Fruit fly (Drosophila melanogaster) whole organism, embryonic: ENCODE data around the gene CG31141.
A peak's percentile ranks its signal among the peaks of the same experiment; 100 is the strongest.

Experiments used
- CG10267 ChIP-seq: fragments of 200-800 bp; sonication (Bioruptor generic); optimal IDR thresholded peaks from 2 replicates; lab custom pipeline; 2018; ENCODE audit warnings: missing biosample characterization, mild to moderate bottlenecking, missing genetic modification characterization, moderate library complexity
- CG10543 ChIP-seq: fragments of 200-800 bp; sonication (Bioruptor generic); optimal IDR thresholded peaks from 3 replicates; lab custom pipeline; 2017; ENCODE audit warnings: missing biosample characterization, mild to moderate bottlenecking, missing genetic modification characterization, moderate library complexity
- CG12391 ChIP-seq: fragments of 200-800 bp; sonication (Bioruptor generic); optimal IDR thresholded peaks from 3 replicates; lab custom pipeline; 2018; ENCODE audit warnings: missing biosample characterization, mild to moderate bottlenecking, missing genetic modification characterization, moderate library complexity
- CG12659 ChIP-seq: fragments of 200-800 bp; sonication (Bioruptor generic); optimal IDR thresholded peaks from 3 replicates; lab custom pipeline; 2017; ENCODE audit warnings: mild to moderate bottlenecking, missing biosample characterization, missing genetic modification reagents, missing genetic modification characterization
- CG13123 ChIP-seq: fragments of 200-800 bp; sonication (Bioruptor generic); optimal IDR thresholded peaks from 2 replicates; lab custom pipeline; 2016; ENCODE audit warnings: missing biosample characterization, missing genetic modification characterization
- CG14050 ChIP-seq: fragments of 200-800 bp; sonication (Bioruptor generic); IDR thresholded peaks from 3 replicates; pipeline ENCODE4 v1.3.6; 2022; ENCODE audit warnings: missing biosample characterization, missing genetic modification characterization
- CG14441 ChIP-seq: fragments of 200-800 bp; sonication (Bioruptor generic); IDR thresholded peaks from 2 replicates; pipeline ENCODE4 v1.3.6; 2022; ENCODE audit warnings: missing biosample characterization, missing genetic modification characterization
- CG14667 ChIP-seq: fragments of 200-800 bp; sonication (Bioruptor generic); IDR thresholded peaks from 2 replicates; pipeline ENCODE4 v1.3.6; 2022; ENCODE audit warnings: missing biosample characterization, missing genetic modification characterization
- CG15011 ChIP-seq: fragments of 200-800 bp; sonication (Bioruptor generic); optimal IDR thresholded peaks from 3 replicates; lab custom pipeline; 2018; ENCODE audit warnings: missing biosample characterization, mild to moderate bottlenecking, missing genetic modification characterization
- CG16813 ChIP-seq: fragments of 200-800 bp; sonication (Bioruptor generic); IDR thresholded peaks from 3 replicates; pipeline ENCODE4 v1.3.6; 2022; ENCODE audit warnings: missing biosample characterization, missing genetic modification characterization; ENCODE audit not compliant: partially characterized antibody
- CG17186 ChIP-seq: fragments of 200-800 bp; sonication (Bioruptor generic); optimal IDR thresholded peaks from 3 replicates; lab custom pipeline; 2017; ENCODE audit warnings: missing biosample characterization, missing genetic modification reagents, missing genetic modification characterization
- CG17912 ChIP-seq: fragments of 200-800 bp; sonication (Bioruptor generic); optimal IDR thresholded peaks from 2 replicates; lab custom pipeline; 2018; ENCODE audit warnings: missing biosample characterization, mild to moderate bottlenecking, missing genetic modification characterization
- CG18262 ChIP-seq: fragments of 200-800 bp; optimal IDR thresholded peaks from 3 replicates; lab custom pipeline; 2019; ENCODE audit warnings: missing biosample characterization, mild to moderate bottlenecking, missing genetic modification characterization, moderate library complexity
- CG2199 ChIP-seq: fragments of 200-800 bp; sonication (Bioruptor generic); IDR thresholded peaks from 3 replicates; pipeline ENCODE4 v1.3.6; 2022; ENCODE audit warnings: missing biosample characterization, missing genetic modification characterization
- CG3065 ChIP-seq: fragments of 200-800 bp; sonication (Bioruptor generic); optimal IDR thresholded peaks from 2 replicates; lab custom pipeline; 2016; ENCODE audit warnings: missing biosample characterization, missing genetic modification characterization
- CG33213 ChIP-seq: fragments of 200-800 bp; sonication (Bioruptor generic); optimal IDR thresholded peaks from 3 replicates; lab custom pipeline; 2016; ENCODE audit warnings: missing biosample characterization, missing genetic modification characterization
- CG4360 ChIP-seq: fragments of 200-800 bp; sonication (Bioruptor generic); IDR thresholded peaks from 2 replicates; pipeline ENCODE4 v1.3.6; 2022; ENCODE audit warnings: missing biosample characterization, missing genetic modification characterization
- CG6175 ChIP-seq: fragments of 200-800 bp; sonication (Bioruptor generic); IDR thresholded peaks from 3 replicates; pipeline ENCODE4 v1.3.6; 2022; ENCODE audit warnings: missing biosample characterization, missing genetic modification characterization
- CG7963 ChIP-seq: fragments of 200-800 bp; sonication (Bioruptor generic); IDR thresholded peaks from 3 replicates; pipeline ENCODE4 v1.3.6; 2022; ENCODE audit warnings: missing biosample characterization, missing genetic modification characterization; ENCODE audit not compliant: partially characterized antibody
- CG8290 ChIP-seq, 3 experiments: fragments of 200-800 bp; sonication (Bioruptor generic); optimal IDR thresholded peaks; 2 replicates each; lab custom pipeline; 2016 to 2019; ENCODE audit warnings: missing biosample characterization in 3 of 3, missing genetic modification characterization in 3 of 3, mild to moderate bottlenecking in 2 of 3, moderate library complexity in 1 of 3
- CG8359 ChIP-seq: fragments of 200-800 bp; sonication (Bioruptor generic); optimal IDR thresholded peaks from 2 replicates; lab custom pipeline; 2017; ENCODE audit warnings: missing biosample characterization, mild to moderate bottlenecking, missing genetic modification characterization, borderline replicate concordance
- D19B ChIP-seq: fragments of 200-800 bp; sonication (Bioruptor generic); optimal IDR thresholded peaks from 2 replicates; lab custom pipeline; 2017; ENCODE audit warnings: missing biosample characterization, mild to moderate bottlenecking, missing genetic modification characterization
- Dip3 ChIP-seq: fragments of 200-800 bp; sonication (Bioruptor generic); optimal IDR thresholded peaks from 3 replicates; lab custom pipeline; 2016; ENCODE audit warnings: missing biosample characterization, missing genetic modification characterization
- Ets65A ChIP-seq: fragments of 200-800 bp; sonication (Bioruptor generic); peaks from one replicate; lab custom pipeline; 2016; ENCODE audit warnings: missing biosample characterization, missing genetic modification characterization
- Gug ChIP-seq: fragments of 200-800 bp; sonication (Bioruptor generic); IDR thresholded peaks from 4 replicates; pipeline ENCODE4 v1.3.6; 2022; ENCODE audit warnings: missing biosample characterization, missing genetic modification characterization
- Hsf ChIP-seq: fragments of 200-800 bp; sonication (Bioruptor generic); optimal IDR thresholded peaks from 3 replicates; lab custom pipeline; 2016; ENCODE audit warnings: missing biosample characterization, missing genetic modification characterization
- Lhr ChIP-seq: fragments of 200-800 bp; sonication (Bioruptor generic); optimal IDR thresholded peaks from 3 replicates; lab custom pipeline; 2017; ENCODE audit warnings: mild to moderate bottlenecking, missing biosample characterization, missing genetic modification reagents, missing genetic modification characterization
- Lpt ChIP-seq: fragments of >200 bp; optimal IDR thresholded peaks from 2 replicates; lab custom pipeline; 2018; ENCODE audit warnings: missing biosample characterization, missing genetic modification characterization
- Mad ChIP-seq: fragments of 200-800 bp; sonication (Bioruptor generic); optimal IDR thresholded peaks from 2 replicates; lab custom pipeline; 2016; ENCODE audit warnings: missing biosample characterization, missing genetic modification characterization
- Opbp ChIP-seq: fragments of 200-800 bp; sonication (Bioruptor generic); IDR thresholded peaks from 3 replicates; pipeline ENCODE4 v1.3.6; 2022; ENCODE audit warnings: missing biosample characterization, missing genetic modification characterization; ENCODE audit not compliant: partially characterized antibody
- Rfx ChIP-seq: fragments of 200-800 bp; sonication (Bioruptor generic); IDR thresholded peaks from 2 replicates; pipeline ENCODE4 v1.3.6; 2022; ENCODE audit warnings: missing biosample characterization, missing genetic modification characterization
- Sox100B ChIP-seq: fragments of 200-800 bp; sonication (Bioruptor generic); optimal IDR thresholded peaks from 3 replicates; lab custom pipeline; 2018; ENCODE audit warnings: missing biosample characterization, mild to moderate bottlenecking, missing genetic modification characterization
- Xbp1 ChIP-seq: fragments of 200-800 bp; sonication (Bioruptor generic); optimal IDR thresholded peaks from 3 replicates; lab custom pipeline; 2016; ENCODE audit warnings: missing biosample characterization, mild to moderate bottlenecking, missing genetic modification characterization
- Xrp1 ChIP-seq: fragments of 200-800 bp; sonication (Bioruptor generic); IDR thresholded peaks from 2 replicates; pipeline ENCODE4 v1.3.6; 2022; ENCODE audit warnings: missing biosample characterization, missing genetic modification characterization
- bcd ChIP-seq: fragments of 200-800 bp; sonication (Bioruptor generic); optimal IDR thresholded peaks from 2 replicates; lab custom pipeline; 2017; ENCODE audit warnings: missing biosample characterization, mild to moderate bottlenecking, missing genetic modification characterization
- corto ChIP-seq: fragments of 200-800 bp; sonication (Bioruptor generic); optimal IDR thresholded peaks from 2 replicates; lab custom pipeline; 2016; ENCODE audit warnings: missing biosample characterization, mild to moderate bottlenecking, missing genetic modification characterization, moderate library complexity
- dysf ChIP-seq: fragments of 200-800 bp; sonication (Bioruptor generic); IDR thresholded peaks from 3 replicates; pipeline ENCODE4 v1.3.6; 2022; ENCODE audit warnings: missing biosample characterization, missing genetic modification characterization
- gcm ChIP-seq: fragments of 200-800 bp; sonication (Bioruptor generic); optimal IDR thresholded peaks from 2 replicates; lab custom pipeline; 2019; ENCODE audit warnings: missing biosample characterization, mild to moderate bottlenecking, missing genetic modification characterization, moderate library complexity
- gsb-n ChIP-seq: fragments of 200-800 bp; sonication (Bioruptor generic); optimal IDR thresholded peaks from 3 replicates; lab custom pipeline; 2018; ENCODE audit warnings: missing biosample characterization, mild to moderate bottlenecking, missing genetic modification characterization
- klu ChIP-seq: fragments of 200-800 bp; sonication (Bioruptor generic); IDR thresholded peaks from 2 replicates; pipeline ENCODE4 v1.3.6; 2022; ENCODE audit warnings: missing biosample characterization, missing genetic modification characterization
- lbe ChIP-seq: fragments of 200-800 bp; sonication (Bioruptor generic); optimal IDR thresholded peaks from 2 replicates; lab custom pipeline; 2016; ENCODE audit warnings: missing biosample characterization, mild to moderate bottlenecking, missing genetic modification characterization
- luna ChIP-seq: fragments of 200-800 bp; sonication (Bioruptor generic); optimal IDR thresholded peaks from 2 replicates; lab custom pipeline; 2016; ENCODE audit warnings: missing biosample characterization, missing genetic modification characterization
- nau ChIP-seq: fragments of 200-800 bp; sonication (Bioruptor generic); optimal IDR thresholded peaks from 3 replicates; lab custom pipeline; 2017; ENCODE audit warnings: missing biosample characterization, mild to moderate bottlenecking, missing genetic modification characterization, missing genetic modification reagents
- pros ChIP-seq: fragments of 200-800 bp; sonication (Bioruptor generic); optimal IDR thresholded peaks from 3 replicates; lab custom pipeline; 2019; ENCODE audit warnings: missing biosample characterization, mild to moderate bottlenecking, missing genetic modification characterization, moderate library complexity
- sc ChIP-seq, 3 experiments: fragments of >200 bp in 2 of 3; fragments of 200-800 bp in 1 of 3; sonication (Bioruptor generic) in 1 of 3; optimal IDR thresholded peaks; 2 replicates in 2 of 3; 3 replicates in 1 of 3; lab custom pipeline; 2017; ENCODE audit warnings: mild to moderate bottlenecking in 1 of 3, missing biosample characterization in 1 of 3, missing genetic modification characterization in 1 of 3, missing genetic modification reagents in 1 of 3
- so ChIP-seq: fragments of 200-800 bp; sonication (Bioruptor generic); IDR thresholded peaks from 3 replicates; pipeline ENCODE4 v1.3.6; 2022; ENCODE audit warnings: missing biosample characterization, missing genetic modification characterization
- stwl ChIP-seq: fragments of 200-800 bp; sonication (Bioruptor generic); optimal IDR thresholded peaks from 3 replicates; lab custom pipeline; 2018; ENCODE audit warnings: missing biosample characterization, mild to moderate bottlenecking, missing genetic modification characterization, moderate library complexity
- tin ChIP-seq: fragments of 200-800 bp; sonication (Bioruptor generic); optimal IDR thresholded peaks from 3 replicates; lab custom pipeline; 2016; ENCODE audit warnings: missing biosample characterization, missing genetic modification characterization
- trem ChIP-seq: fragments of 200-800 bp; optimal IDR thresholded peaks from 3 replicates; lab custom pipeline; 2019; ENCODE audit warnings: missing biosample characterization, mild to moderate bottlenecking, missing genetic modification characterization, moderate library complexity
- vvl ChIP-seq: fragments of 200-800 bp; sonication (Bioruptor generic); IDR thresholded peaks from 2 replicates; pipeline ENCODE4 v1.3.6; 2022; ENCODE audit warnings: missing biosample characterization, missing genetic modification characterization
- wek ChIP-seq: fragments of 200-800 bp; sonication (Bioruptor generic); optimal IDR thresholded peaks from 3 replicates; lab custom pipeline; 2018; ENCODE audit warnings: missing biosample characterization, mild to moderate bottlenecking, missing genetic modification characterization, moderate library complexity

CG31141 gene

dm6 chr3R:23889922-23890321, 33.2 kb upstream of the CG31141 start, which contains the start of gene Pli (continued):
- no peak for TF ChIP-seq pros (GFP tag; lab: Kevin White, UChicago)
- no peak for TF ChIP-seq wek
- peak; percentile 30 for TF ChIP-seq CG17912 (GFP tag; lab: Kevin White, UChicago)
- TF ChIP-seq Opbp (GFP tag; lab: Robert Waterston, UW), result no peak
- TF ChIP-seq luna, result no peak
- no peak for TF ChIP-seq klu
- TF ChIP-seq CG18262 (tag; lab: Kevin White, UChicago), result no peak
- TF ChIP-seq CG17186 (GFP tag; lab: Kevin White, UChicago), result peak; percentile 41
- no peak for TF ChIP-seq D19B
- no peak for TF ChIP-seq CG8290 (GFP tag; optimal IDR thresholded peaks at IDR 0.05; lab: Kevin White, UChicago)
- peak in 1 of 2 experiments; percentile 77 for TF ChIP-seq CG8290 (tag; optimal IDR thresholded peaks at IDR 0.05; lab: Kevin White, UChicago)
- no peak for TF ChIP-seq Lpt (GFP tag; lab: Kevin White, UChicago)
- TF ChIP-seq CG12391, result peak; percentile 31
- no peak for TF ChIP-seq nau (GFP tag; lab: Kevin White, UChicago)
- no peak for TF ChIP-seq CG6175
- TF ChIP-seq tin (GFP tag; lab: Kevin White, UChicago), result no peak
- TF ChIP-seq CG4360 (GFP tag; lab: Robert Waterston, UW), result no peak
- TF ChIP-seq stwl, result peak; percentile 62
- TF ChIP-seq lbe, result peak; percentile 44
- no peak for TF ChIP-seq CG16813 (GFP tag; lab: Robert Waterston, UW)
- TF ChIP-seq Lhr (GFP tag; lab: Kevin White, UChicago), result peak; percentile 81
- no peak for TF ChIP-seq gsb-n (tag; lab: Kevin White, UChicago)
- no peak for TF ChIP-seq CG3065 (GFP tag; lab: Kevin White, UChicago)
- no peak for TF ChIP-seq Xrp1 (GFP tag; lab: Robert Waterston, UW)
- peak; percentile 46 for TF ChIP-seq CG33213 (GFP tag; lab: Kevin White, UChicago)
- no peak for TF ChIP-seq Mad
- TF ChIP-seq Gug (GFP tag; lab: Robert Waterston, UW), result no peak
- no peak for TF ChIP-seq CG14050 (GFP tag; lab: Robert Waterston, UW)
- peak; percentile 77 for TF ChIP-seq CG12659 (GFP tag; lab: Kevin White, UChicago)
- no peak for TF ChIP-seq CG15011 (GFP tag; lab: Kevin White, UChicago)
- no peak for TF ChIP-seq Hsf (GFP tag; lab: Kevin White, UChicago)
- TF ChIP-seq bcd, result no peak
- no peak for TF ChIP-seq vvl (GFP tag; lab: Robert Waterston, UW)
- no peak for TF ChIP-seq Dip3 (GFP tag; lab: Kevin White, UChicago)
- TF ChIP-seq CG14441, result no peak
- TF ChIP-seq Rfx, result no peak
- no peak for TF ChIP-seq CG2199 (GFP tag; lab: Robert Waterston, UW)
- no peak for TF ChIP-seq sc (optimal IDR thresholded peaks at IDR 0.05; lab: Kevin White, UChicago)
- TF ChIP-seq sc (GFP tag; optimal IDR thresholded peaks at IDR 0.05; lab: Kevin White, UChicago), result no peak
- TF ChIP-seq trem, result peak; percentile 75
- TF ChIP-seq Sox100B, result no peak
- TF ChIP-seq corto (GFP tag; lab: Kevin White, UChicago), result no peak
- no peak for TF ChIP-seq Xbp1 (GFP tag; lab: Kevin White, UChicago)
- no peak for TF ChIP-seq CG7963
- TF ChIP-seq dysf (GFP tag; lab: Robert Waterston, UW), result no peak
- TF ChIP-seq CG13123 (GFP tag; lab: Kevin White, UChicago), result no peak
- TF ChIP-seq gcm (GFP tag; lab: Kevin White, UChicago), result peak; percentile 72
- peak; percentile 28 for TF ChIP-seq Ets65A
- TF ChIP-seq CG14667 (GFP tag; lab: Robert Waterston, UW), result no peak
- TF ChIP-seq CG8359 (GFP tag; lab: Kevin White, UChicago), result peak; percentile 19
- TF ChIP-seq so (GFP tag; lab: Robert Waterston, UW), result no peak
- peak; percentile 61 for TF ChIP-seq CG10267 (tag; lab: Kevin White, UChicago)
- peak; percentile 52 for TF ChIP-seq CG10543
